Worm (Caenorhabditis elegans) whole organism, L1 larva: ENCODE data around the gene C04E12.4.

Experiments
- C04F5.9 ChIP-seq: sonication (generic microtip); optimal IDR thresholded peaks from 2 replicates; lab custom pipeline; 2016; ENCODE audit warnings: missing genetic modification characterization, missing compliant biosample characterization
- C34B4.2 ChIP-seq: sonication (generic microtip); optimal IDR thresholded peaks from 2 replicates; lab custom pipeline; 2017; ENCODE audit warnings: mild to moderate bottlenecking, missing genetic modification characterization, missing compliant biosample characterization
- F16B12.6 ChIP-seq: fragments of 150-350 bp; optimal IDR thresholded peaks from 2 replicates; lab custom pipeline; 2014; ENCODE audit warnings: missing biosample characterization, missing genetic modification characterization
- blmp-1 ChIP-seq: fragments of 150-350 bp; optimal IDR thresholded peaks from 2 replicates; lab custom pipeline; 2014; ENCODE audit warnings: missing biosample characterization, missing genetic modification characterization
- ceh-63 ChIP-seq: fragments of 200-800 bp; sonication (Bioruptor generic); optimal IDR thresholded peaks from 2 replicates; lab custom pipeline; 2018; ENCODE audit warnings: mild to moderate bottlenecking, missing genetic modification characterization, missing compliant biosample characterization
- ceh-82 ChIP-seq, 3 experiments: fragments of 150-350 bp in 1 of 3; sonication (generic microtip) in 2 of 3; optimal IDR thresholded peaks; 2 replicates each; lab custom pipeline; 2014 to 2017; ENCODE audit warnings: missing biosample characterization in 3 of 3, missing genetic modification characterization in 3 of 3
- ceh-88 ChIP-seq: fragments of 200-800 bp; sonication (Bioruptor generic); IDR thresholded peaks from 2 replicates; pipeline ENCODE4 v1.3.6; 2022; ENCODE audit warnings: missing genetic modification characterization, missing compliant biosample characterization
- ceh-90 ChIP-seq: sonication (generic microtip); optimal IDR thresholded peaks from 2 replicates; lab custom pipeline; 2016; ENCODE audit warnings: missing genetic modification characterization, missing compliant biosample characterization
- dsc-1 ChIP-seq: sonication (generic microtip); optimal IDR thresholded peaks from 2 replicates; lab custom pipeline; 2016; ENCODE audit warnings: mild to moderate bottlenecking, missing genetic modification characterization, missing compliant biosample characterization
- elt-3 ChIP-seq, 6 experiments: fragments of 150-350 bp in 1 of 6; sonication (generic microtip); optimal IDR thresholded peaks; 2 replicates each; lab custom pipeline; 2017 to 2018; ENCODE audit warnings: missing biosample characterization in 6 of 6, missing genetic modification characterization in 6 of 6, inconsistent platforms in 1 of 6
- ets-5 ChIP-seq: fragments of 200-800 bp; sonication (Bioruptor generic); IDR thresholded peaks from 2 replicates; pipeline ENCODE4 v1.3.6; 2022; ENCODE audit warnings: missing genetic modification characterization, missing compliant biosample characterization
- fkh-10 ChIP-seq: sonication (generic microtip); optimal IDR thresholded peaks from 2 replicates; lab custom pipeline; 2017; ENCODE audit warnings: missing biosample characterization, missing genetic modification reagents, missing genetic modification characterization
- fkh-4 ChIP-seq: sonication (generic microtip); optimal IDR thresholded peaks from 2 replicates; lab custom pipeline; 2016; ENCODE audit warnings: missing compliant biosample characterization, missing genetic modification characterization, borderline replicate concordance
- fos-1 ChIP-seq: fragments of 150-350 bp; optimal IDR thresholded peaks from 2 replicates; lab custom pipeline; 2014; ENCODE audit warnings: missing biosample characterization, missing genetic modification characterization
- grh-1 ChIP-seq: fragments of 200-800 bp; sonication (Bioruptor generic); IDR thresholded peaks from 2 replicates; pipeline ENCODE4 v1.3.6; 2022; ENCODE audit warnings: missing genetic modification reagents, missing genetic modification characterization, missing compliant biosample characterization
- hlh-17 ChIP-seq: fragments of 200-800 bp; sonication (Bioruptor generic); optimal IDR thresholded peaks from 2 replicates; lab custom pipeline; 2018; ENCODE audit warnings: missing genetic modification characterization, mild to moderate bottlenecking, missing compliant biosample characterization, moderate library complexity, borderline replicate concordance
- hpl-2 ChIP-seq: fragments of 150-350 bp; optimal IDR thresholded peaks from 2 replicates; lab custom pipeline; 2014; ENCODE audit warnings: missing biosample characterization, missing genetic modification reagents, missing genetic modification characterization
- irx-1 ChIP-seq: sonication (generic microtip); optimal IDR thresholded peaks from 2 replicates; lab custom pipeline; 2016; ENCODE audit warnings: missing genetic modification characterization, missing compliant biosample characterization
- jun-1 ChIP-seq: fragments of 150-350 bp; optimal IDR thresholded peaks from 2 replicates; lab custom pipeline; 2014; ENCODE audit warnings: missing biosample characterization, missing genetic modification reagents, missing genetic modification characterization
- lin-13 ChIP-seq: fragments of 150-350 bp; optimal IDR thresholded peaks from 2 replicates; lab custom pipeline; 2014; ENCODE audit warnings: missing biosample characterization, missing genetic modification reagents, missing genetic modification characterization
- lin-14 ChIP-seq: fragments of 200-800 bp; sonication (Bioruptor generic); optimal IDR thresholded peaks from 2 replicates; lab custom pipeline; 2018; ENCODE audit warnings: mild to moderate bottlenecking, missing genetic modification characterization, moderate library complexity, missing compliant biosample characterization
- lin-15B ChIP-seq: fragments of 150-350 bp; sonication (generic microtip); optimal IDR thresholded peaks from 3 replicates; lab custom pipeline; 2014; ENCODE audit warnings: missing biosample characterization, missing genetic modification characterization
- lin-35 ChIP-seq, 2 experiments: fragments of 150-350 bp; optimal IDR thresholded peaks; 2 replicates each; lab custom pipeline; 2014; ENCODE audit warnings: missing biosample characterization in 2 of 2, missing genetic modification characterization in 2 of 2, missing genetic modification reagents in 2 of 2
- lin-39 ChIP-seq: fragments of 150-350 bp; optimal IDR thresholded peaks from 2 replicates; lab custom pipeline; 2014; ENCODE audit warnings: missing biosample characterization, missing genetic modification reagents, missing genetic modification characterization
- lir-3 ChIP-seq: sonication (generic microtip); optimal IDR thresholded peaks from 2 replicates; lab custom pipeline; 2016; ENCODE audit warnings: mild to moderate bottlenecking, missing genetic modification characterization, moderate library complexity, missing compliant biosample characterization; ENCODE audit not compliant: poor library complexity
- lsy-2 ChIP-seq, 2 experiments: fragments of 150-350 bp; optimal IDR thresholded peaks; 2 replicates each; lab custom pipeline; 2014; ENCODE audit warnings: missing biosample characterization in 2 of 2, missing genetic modification characterization in 2 of 2
- mab-9 ChIP-seq: fragments of 200-800 bp; sonication (Bioruptor generic); IDR thresholded peaks from 2 replicates; pipeline ENCODE4 v1.3.6; 2022; ENCODE audit warnings: missing genetic modification reagents, missing genetic modification characterization, missing compliant biosample characterization
- mef-2 ChIP-seq: fragments of 150-350 bp; optimal IDR thresholded peaks from 2 replicates; lab custom pipeline; 2014; ENCODE audit warnings: missing biosample characterization, missing genetic modification characterization
- mep-1 ChIP-seq: fragments of 150-350 bp; optimal IDR thresholded peaks from 2 replicates; lab custom pipeline; 2014; ENCODE audit warnings: missing biosample characterization, missing genetic modification characterization
- nhr-19 ChIP-seq: fragments of 200-800 bp; sonication (Bioruptor generic); conservative IDR thresholded peaks from 2 replicates; pipeline ENCODE4 v1.3.6; 2022; ENCODE audit warnings: missing genetic modification characterization, missing compliant biosample characterization
- nhr-237 ChIP-seq: fragments of 150-350 bp; optimal IDR thresholded peaks from 2 replicates; lab custom pipeline; 2014; ENCODE audit warnings: missing biosample characterization, missing genetic modification characterization
- nhr-71 ChIP-seq: sonication (generic microtip); optimal IDR thresholded peaks from 2 replicates; lab custom pipeline; 2016; ENCODE audit warnings: mild to moderate bottlenecking, missing genetic modification characterization, moderate library complexity, missing compliant biosample characterization
- nhr-77 ChIP-seq: fragments of 150-350 bp; optimal IDR thresholded peaks from 2 replicates; lab custom pipeline; 2014; ENCODE audit warnings: missing biosample characterization, missing genetic modification characterization
- nhr-85 ChIP-seq: sonication (generic microtip); peaks from one replicate; lab custom pipeline; 2016; ENCODE audit warnings: missing genetic modification characterization, inconsistent platforms, missing compliant biosample characterization
- nhr-90 ChIP-seq: sonication (generic microtip); optimal IDR thresholded peaks from 2 replicates; lab custom pipeline; 2016; ENCODE audit warnings: mild to moderate bottlenecking, missing genetic modification characterization, missing compliant biosample characterization; ENCODE audit not compliant: poor library complexity
- pag-3 ChIP-seq: sonication (generic microtip); optimal IDR thresholded peaks from 2 replicates; lab custom pipeline; 2017; ENCODE audit warnings: missing genetic modification characterization, mild to moderate bottlenecking, missing compliant biosample characterization, antibody characterized with exemption, borderline replicate concordance; ENCODE audit not compliant: insufficient read depth
- pax-3 ChIP-seq: fragments of 200-800 bp; sonication (Bioruptor generic); optimal IDR thresholded peaks from 2 replicates; lab custom pipeline; 2018; ENCODE audit warnings: mild to moderate bottlenecking, missing genetic modification characterization, moderate library complexity, missing compliant biosample characterization
- pqm-1 ChIP-seq: sonication (generic microtip); optimal IDR thresholded peaks from 3 replicates; lab custom pipeline; 2017; ENCODE audit warnings: missing biosample characterization, missing genetic modification characterization
- rnt-1 ChIP-seq: sonication (generic microtip); optimal IDR thresholded peaks from 2 replicates; lab custom pipeline; 2016; ENCODE audit warnings: mild to moderate bottlenecking, missing genetic modification characterization, moderate library complexity, missing compliant biosample characterization
- skn-1 ChIP-seq: fragments of 150-350 bp; optimal IDR thresholded peaks from 2 replicates; lab custom pipeline; 2014; ENCODE audit warnings: missing biosample characterization, missing genetic modification characterization
- snpc-4 ChIP-seq: fragments of 150-350 bp; optimal IDR thresholded peaks from 2 replicates; lab custom pipeline; 2014; ENCODE audit warnings: missing biosample characterization, missing genetic modification characterization
- unc-62 ChIP-seq: fragments of 150-350 bp; optimal IDR thresholded peaks from 2 replicates; lab custom pipeline; 2014; ENCODE audit warnings: missing biosample characterization, missing genetic modification reagents, missing genetic modification characterization
- unc-86 ChIP-seq: sonication (generic microtip); optimal IDR thresholded peaks from 2 replicates; lab custom pipeline; 2016; ENCODE audit warnings: missing genetic modification characterization, missing compliant biosample characterization
- vab-15 ChIP-seq: sonication (generic microtip); optimal IDR thresholded peaks from 2 replicates; lab custom pipeline; 2017; ENCODE audit warnings: missing genotype, mild to moderate bottlenecking, missing genetic modification characterization, missing compliant biosample characterization
- zag-1 ChIP-seq: fragments of 150-350 bp; optimal IDR thresholded peaks from 2 replicates; lab custom pipeline; 2014; ENCODE audit warnings: missing biosample characterization, missing genetic modification characterization
- zip-4 ChIP-seq: fragments of 200-800 bp; sonication (Bioruptor generic); optimal IDR thresholded peaks from 2 replicates; lab custom pipeline; 2018; ENCODE audit warnings: mild to moderate bottlenecking, missing genetic modification characterization, moderate library complexity, missing compliant biosample characterization

C04E12.4 gene

DNA sequence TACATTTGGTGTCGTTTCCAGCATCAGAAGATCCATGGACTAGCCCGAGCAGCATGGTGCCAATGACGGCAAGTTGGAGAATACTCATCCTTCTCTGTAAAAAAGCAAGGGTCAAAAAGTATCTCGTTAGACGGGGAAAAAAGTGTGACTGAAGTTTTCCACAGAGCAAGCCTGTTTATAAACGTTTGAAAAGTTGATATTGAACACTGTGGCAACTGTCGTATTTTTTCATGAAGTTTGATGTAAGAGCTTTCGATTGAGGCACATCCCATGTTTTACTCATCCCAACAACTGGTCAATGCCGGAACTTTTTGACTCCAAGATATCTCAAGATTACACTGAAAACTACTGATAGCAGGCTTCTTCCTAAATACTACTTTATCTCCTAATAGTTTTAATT lies 43.6 kb upstream of the C04E12.4 start, which contains the start of gene F35F10.13:
Gene F35F10.13, minus strand, starts transcription at position 101 of the 400 bp plus-strand sequence.
- TF ChIP-seq pax-3 (tag; lab: Kevin White, UChicago) (no peak), zip-4 (GFP tag; lab: Kevin White, UChicago) (no peak), lin-13 (GFP tag; lab: Kevin White, UChicago) (no peak), vab-15 (no peak), pqm-1 (no peak), F16B12.6 (no peak), lir-3 (no peak), skn-1 (tag; lab: Kevin White, UChicago) (no peak), nhr-19 (GFP tag; lab: Robert Waterston, UW) (no peak), irx-1 (tag; lab: Kevin White, UChicago) (no peak), unc-62 (GFP tag; lab: Kevin White, UChicago) (no peak), jun-1 (tag; lab: Kevin White, UChicago) (no peak), nhr-237 (tag; lab: Kevin White, UChicago) (no peak), nhr-85 (no peak), lin-15B (tag; lab: Kevin White, UChicago) (no peak), ceh-63 (GFP tag; lab: Kevin White, UChicago) (no peak)

ce11 chrV:3320005-3320404 lies 42.6 kb upstream of the C04E12.4 start, which contains the start of gene F35F10.14:
F35F10.14 (minus strand) TSS chrV:3320105.
- no peak for TF ChIP-seq nhr-71 (tag; lab: Kevin White, UChicago)
- TF ChIP-seq snpc-4 (tag; lab: Kevin White, UChicago) = no peak
- TF ChIP-seq grh-1 (GFP tag; lab: Robert Waterston, UW) = no peak
- no peak for TF ChIP-seq zag-1
- no peak for TF ChIP-seq fkh-10
- TF ChIP-seq C04F5.9 (tag; lab: Kevin White, UChicago) = no peak
- no peak for TF ChIP-seq lin-39 (tag; lab: Kevin White, UChicago)
- no peak for TF ChIP-seq unc-86 (tag; lab: Kevin White, UChicago)
- no peak for TF ChIP-seq fkh-4 (tag; lab: Kevin White, UChicago)
- no peak for TF ChIP-seq lin-14 (GFP tag; lab: Kevin White, UChicago)
- no peak for TF ChIP-seq lsy-2 (tag; optimal IDR thresholded peaks at IDR 0.05; lab: Kevin White, UChicago)
- TF ChIP-seq lin-35 (GFP tag; optimal IDR thresholded peaks at IDR 0.05; lab: Kevin White, UChicago) = no peak
- TF ChIP-seq ceh-88 (GFP tag; lab: Robert Waterston, UW) = no peak
- no peak for TF ChIP-seq C34B4.2
- no peak for TF ChIP-seq ceh-90 (tag; lab: Kevin White, UChicago)

DNA sequence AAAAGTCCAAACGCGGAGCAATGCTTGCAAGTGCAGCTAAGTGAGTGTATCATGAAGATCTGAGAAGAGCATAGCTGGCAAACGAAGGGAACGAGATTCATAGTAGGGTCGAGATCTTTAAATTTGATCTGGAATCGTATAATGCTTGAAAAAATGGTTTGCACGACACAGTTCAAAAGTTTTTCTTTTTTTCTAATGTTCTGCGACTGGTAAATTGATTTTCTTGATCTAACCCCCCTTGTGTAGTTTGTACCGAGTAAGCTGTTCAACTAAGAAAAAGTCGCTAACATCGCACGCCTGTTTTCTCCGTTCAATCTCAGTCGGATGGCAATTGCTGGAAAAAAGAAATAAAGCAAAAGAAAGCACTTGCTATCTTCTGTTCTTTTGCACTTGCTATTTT lies 42.1 kb upstream of the C04E12.4 start, which contains the start of gene C17B7.14:
Gene C17B7.14, minus strand, starts transcription at position 101 of the 400 bp plus-strand sequence.
- TF ChIP-seq mep-1 (tag; lab: Kevin White, UChicago) (no peak), F16B12.6 (no peak), C04F5.9 (tag; lab: Kevin White, UChicago) (no peak), hlh-17 (no peak), lir-3 (no peak), fkh-4 (tag; lab: Kevin White, UChicago) (no peak), lin-14 (GFP tag; lab: Kevin White, UChicago) (no peak), fos-1 (tag; lab: Kevin White, UChicago) (no peak), ceh-88 (GFP tag; lab: Robert Waterston, UW) (no peak), ets-5 (GFP tag; lab: Robert Waterston, UW) (no peak), nhr-77 (no peak), ceh-63 (GFP tag; lab: Kevin White, UChicago) (no peak), irx-1 (tag; lab: Kevin White, UChicago) (no peak)

DNA sequence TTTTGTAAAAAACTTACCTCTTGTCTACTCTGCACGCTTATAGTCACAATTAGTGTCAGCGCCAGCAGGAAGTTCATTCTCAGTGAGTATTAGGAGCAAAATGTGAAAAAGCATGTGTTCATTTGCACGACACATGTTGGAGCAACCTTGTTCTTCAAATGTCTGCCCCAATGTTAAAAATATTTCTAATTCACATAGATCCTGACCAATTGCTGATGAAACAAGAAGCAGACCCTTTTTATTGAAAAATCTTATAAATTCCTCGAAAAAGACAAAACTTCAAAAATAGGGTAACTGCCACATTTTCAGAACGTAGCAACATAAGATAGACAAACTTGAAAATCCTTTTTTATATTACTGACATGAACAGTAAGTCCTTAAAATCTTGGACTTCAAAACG lies 38.4 kb upstream of the C04E12.4 start, which contains the start of gene C17B7.8:
Gene C17B7.8, minus strand, starts transcription at position 101 of the 400 bp plus-strand sequence.
- TF ChIP-seq rnt-1 (tag; lab: Kevin White, UChicago) (no peak), fkh-10 (no peak), unc-62 (GFP tag; lab: Kevin White, UChicago) (no peak), mab-9 (no peak), hpl-2 (GFP tag; lab: Kevin White, UChicago) (no peak), mef-2 (tag; lab: Kevin White, UChicago) (no peak), elt-3 (tag; optimal IDR thresholded peaks at IDR 0.05; lab: Kevin White, UChicago) (no peak), pag-3 (tag; lab: Kevin White, UChicago) (no peak), ceh-82 (tag; optimal IDR thresholded peaks at IDR 0.05; lab: Kevin White, UChicago) (no peak), dsc-1 (tag; lab: Kevin White, UChicago) (no peak), nhr-90 (tag; lab: Kevin White, UChicago) (no peak), nhr-71 (tag; lab: Kevin White, UChicago) (no peak), lin-15B (tag; lab: Kevin White, UChicago) (no peak), blmp-1 (tag; lab: Kevin White, UChicago) (no peak)
